Worm (Caenorhabditis elegans) whole organism, L4 larva: Measurements from ENCODE around the gene srg-34.
A peak's percentile ranks its signal among the peaks of the same experiment; 100 is the strongest.

Source experiments
- F37D6.2 ChIP-seq: sonication (generic microtip); optimal IDR thresholded peaks from 2 replicates; lab custom pipeline; 2016; ENCODE audit warnings: mild to moderate bottlenecking, missing genetic modification characterization, missing compliant biosample characterization
- Y105C5A.15 ChIP-seq: fragments of 200-800 bp; sonication (Bioruptor generic); IDR thresholded peaks from 2 replicates; pipeline ENCODE4 v1.3.6; 2022; ENCODE audit warnings: missing genetic modification characterization, missing compliant biosample characterization
- aly-2 ChIP-seq: sonication (generic microtip); optimal IDR thresholded peaks from 2 replicates; lab custom pipeline; 2018; ENCODE audit warnings: missing biosample characterization, missing genetic modification characterization
- attf-4 ChIP-seq: sonication (generic microtip); optimal IDR thresholded peaks from 3 replicates; lab custom pipeline; 2017; ENCODE audit warnings: missing biosample characterization, missing genetic modification characterization
- ceh-20 ChIP-seq: fragments of 200-800 bp; sonication (Bioruptor generic); IDR thresholded peaks from 2 replicates; pipeline ENCODE4 v1.3.6; 2022; ENCODE audit warnings: missing genetic modification reagents, missing genetic modification characterization, missing compliant biosample characterization
- ceh-28 ChIP-seq: fragments of 150-350 bp; optimal IDR thresholded peaks from 2 replicates; lab custom pipeline; 2014; ENCODE audit warnings: missing biosample characterization, missing genetic modification reagents, missing genetic modification characterization
- ceh-32 ChIP-seq: sonication (generic microtip); optimal IDR thresholded peaks from 2 replicates; lab custom pipeline; 2016; ENCODE audit warnings: mild to moderate bottlenecking, missing genetic modification characterization, missing compliant biosample characterization; ENCODE audit not compliant: poor library complexity
- ctbp-1 ChIP-seq: fragments of 200-800 bp; sonication (Bioruptor generic); IDR thresholded peaks from 2 replicates; pipeline ENCODE4 v1.3.6; 2022; ENCODE audit warnings: missing genetic modification reagents, missing genetic modification characterization, missing compliant biosample characterization
- daf-16 ChIP-seq, 3 experiments: sonication (generic microtip); optimal IDR thresholded peaks; 2 replicates each; lab custom pipeline; 2016 to 2017; ENCODE audit warnings: missing genetic modification characterization in 3 of 3, missing genetic modification reagents in 3 of 3, mild to moderate bottlenecking in 2 of 3, missing compliant biosample characterization in 2 of 3, missing biosample characterization in 1 of 3, moderate library complexity in 1 of 3
- dmd-8 ChIP-seq: fragments of 200-800 bp; sonication (Bioruptor generic); IDR thresholded peaks from 2 replicates; pipeline ENCODE4 v1.3.6; 2022; ENCODE audit warnings: missing genetic modification characterization, missing compliant biosample characterization
- dpl-1 ChIP-seq: fragments of 150-350 bp; optimal IDR thresholded peaks from 2 replicates; lab custom pipeline; 2014; ENCODE audit warnings: missing biosample characterization, missing genetic modification reagents, missing genetic modification characterization
- dve-1 ChIP-seq: sonication (generic microtip); optimal IDR thresholded peaks from 2 replicates; lab custom pipeline; 2017; ENCODE audit warnings: antibody characterized with exemption, mild to moderate bottlenecking, missing genetic modification characterization, missing compliant biosample characterization; ENCODE audit not compliant: insufficient read depth
- egl-27 ChIP-seq: sonication (generic microtip); optimal IDR thresholded peaks from 3 replicates; lab custom pipeline; 2017; ENCODE audit warnings: missing biosample characterization, missing genetic modification reagents, missing genetic modification characterization
- gei-8 ChIP-seq: fragments of 200-800 bp; sonication (Bioruptor generic); optimal IDR thresholded peaks from 2 replicates; lab custom pipeline; 2018; ENCODE audit warnings: mild to moderate bottlenecking, missing genetic modification characterization, missing compliant biosample characterization
- hlh-11 ChIP-seq: fragments of 200-800 bp; sonication (Bioruptor generic); optimal IDR thresholded peaks from 2 replicates; lab custom pipeline; 2018; ENCODE audit warnings: mild to moderate bottlenecking, missing genetic modification characterization, missing compliant biosample characterization
- hlh-30 ChIP-seq: sonication (generic microtip); optimal IDR thresholded peaks from 2 replicates; lab custom pipeline; 2017; ENCODE audit warnings: antibody characterized with exemption, mild to moderate bottlenecking, missing genetic modification characterization, missing compliant biosample characterization; ENCODE audit not compliant: insufficient read depth
- hmg-1.1 ChIP-seq: fragments of 200-800 bp; sonication (Bioruptor generic); IDR thresholded peaks from 2 replicates; pipeline ENCODE4 v1.3.6; 2022; ENCODE audit warnings: missing genetic modification reagents, missing genetic modification characterization, missing compliant biosample characterization
- jun-1 ChIP-seq: fragments of 150-350 bp; optimal IDR thresholded peaks from 2 replicates; lab custom pipeline; 2014; ENCODE audit warnings: missing biosample characterization, missing genetic modification reagents, missing genetic modification characterization
- lin-13 ChIP-seq: fragments of 150-350 bp; optimal IDR thresholded peaks from 2 replicates; lab custom pipeline; 2014; ENCODE audit warnings: missing biosample characterization, missing genetic modification reagents, missing genetic modification characterization
- mdl-1 ChIP-seq, 2 experiments: fragments of 150-350 bp in 1 of 2; sonication (generic microtip) in 1 of 2; optimal IDR thresholded peaks; 2 replicates each; lab custom pipeline; 2014 to 2017; ENCODE audit warnings: missing biosample characterization in 2 of 2, missing genetic modification characterization in 2 of 2
- mes-2 ChIP-seq: sonication (generic microtip); optimal IDR thresholded peaks from 2 replicates; lab custom pipeline; 2016; ENCODE audit warnings: missing genotype, mild to moderate bottlenecking, missing genetic modification characterization, missing compliant biosample characterization; ENCODE audit not compliant: poor library complexity, severe bottlenecking
- mxl-2 ChIP-seq: fragments of 200-800 bp; sonication (Bioruptor generic); conservative IDR thresholded peaks from 2 replicates; pipeline ENCODE4 v1.3.6; 2022; ENCODE audit warnings: missing genetic modification reagents, missing genetic modification characterization, missing compliant biosample characterization
- mxl-3 ChIP-seq: fragments of 200-800 bp; sonication (Bioruptor generic); optimal IDR thresholded peaks from 2 replicates; lab custom pipeline; 2018; ENCODE audit warnings: mild to moderate bottlenecking, missing genetic modification characterization, missing compliant biosample characterization
- nhr-102 ChIP-seq: sonication (generic microtip); optimal IDR thresholded peaks from 2 replicates; lab custom pipeline; 2016; ENCODE audit warnings: mild to moderate bottlenecking, missing genetic modification characterization, moderate library complexity, missing compliant biosample characterization
- nhr-111 ChIP-seq: fragments of 200-800 bp; sonication (Bioruptor generic); optimal IDR thresholded peaks from 2 replicates; lab custom pipeline; 2018; ENCODE audit warnings: mild to moderate bottlenecking, missing genetic modification characterization, missing compliant biosample characterization
- nhr-237 ChIP-seq: sonication (generic microtip); optimal IDR thresholded peaks from 2 replicates; lab custom pipeline; 2017; ENCODE audit warnings: missing biosample characterization, missing genetic modification characterization
- nhr-6 ChIP-seq: fragments of 150-350 bp; optimal IDR thresholded peaks from 2 replicates; lab custom pipeline; 2014; ENCODE audit warnings: missing biosample characterization, missing genetic modification characterization
- pha-4 ChIP-seq, 2 experiments: fragments of 150-350 bp in 1 of 2; fragments of 200-800 bp in 1 of 2; sonication (Bioruptor generic) in 1 of 2; IDR thresholded peaks in 1 of 2; optimal IDR thresholded peaks in 1 of 2; 2 replicates each; pipeline versions ENCODE4 v1.3.6 to Lab custom; 2014 to 2022; ENCODE audit warnings: missing genetic modification characterization in 2 of 2, missing genetic modification reagents in 2 of 2, missing biosample characterization in 1 of 2, missing compliant biosample characterization in 1 of 2
- pqm-1 ChIP-seq: sonication (generic microtip); optimal IDR thresholded peaks from 2 replicates; lab custom pipeline; 2017; ENCODE audit warnings: missing biosample characterization, missing genetic modification characterization
- spr-3 ChIP-seq: fragments of 200-800 bp; sonication (Bioruptor generic); optimal IDR thresholded peaks from 2 replicates; lab custom pipeline; 2018; ENCODE audit warnings: mild to moderate bottlenecking, missing genetic modification characterization, missing compliant biosample characterization
- tag-97 ChIP-seq: fragments of 200-800 bp; sonication (Bioruptor generic); IDR thresholded peaks from 2 replicates; pipeline ENCODE4 v1.3.6; 2022; ENCODE audit warnings: missing genetic modification characterization, missing compliant biosample characterization
- unc-130 ChIP-seq: sonication (generic microtip); optimal IDR thresholded peaks from 2 replicates; lab custom pipeline; 2016; ENCODE audit warnings: missing genetic modification reagents, missing genetic modification characterization, missing compliant biosample characterization
- unc-62 ChIP-seq, 3 experiments: fragments of 150-350 bp in 1 of 3; sonication (generic microtip); optimal IDR thresholded peaks in 2 of 3; peaks in 1 of 3; 1 replicate in 1 of 3; 2 replicates in 2 of 3; lab custom pipeline; 2014 to 2017; ENCODE audit warnings: missing biosample characterization in 3 of 3, missing genetic modification characterization in 3 of 3, missing genetic modification reagents in 3 of 3, missing genotype in 1 of 3
- zip-2 ChIP-seq: fragments of 150-350 bp; optimal IDR thresholded peaks from 2 replicates; lab custom pipeline; 2014; ENCODE audit warnings: missing biosample characterization, missing genetic modification characterization

Gene srg-34

DNA sequence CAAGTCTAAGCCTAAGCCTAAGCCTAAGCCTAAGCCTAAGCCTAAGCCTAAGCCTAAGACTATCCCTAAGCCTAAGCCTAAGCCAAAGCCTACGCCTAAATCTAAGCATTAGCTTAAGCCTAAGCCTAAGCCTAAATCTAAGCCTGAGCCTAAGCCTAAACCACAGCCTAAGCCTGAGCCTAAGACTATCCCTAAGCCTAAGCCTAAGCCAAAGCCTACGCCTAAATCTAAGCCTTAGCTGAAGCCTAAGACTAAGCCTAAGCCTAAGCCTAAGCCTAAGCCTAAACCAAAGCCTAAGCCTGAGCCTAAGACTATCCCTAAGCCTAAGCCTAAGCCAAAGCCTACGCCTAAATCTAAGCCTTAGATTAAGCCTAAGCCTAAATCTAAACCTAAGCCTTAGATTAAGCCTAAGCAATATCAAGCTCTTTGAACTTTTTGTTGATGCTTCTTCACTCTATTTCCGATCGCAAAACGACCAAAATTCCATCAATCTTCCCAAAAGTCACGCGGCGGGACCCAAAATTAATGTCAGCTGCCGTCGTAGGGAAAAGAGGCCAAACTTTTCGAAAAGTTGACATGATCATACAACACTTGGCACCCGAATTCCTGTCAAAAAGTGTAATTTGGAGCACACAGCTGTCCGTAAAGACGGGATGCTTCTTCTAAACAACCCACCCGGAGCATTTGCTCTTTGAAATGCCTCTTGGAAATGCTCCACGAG is 16.9 kb upstream of the srg-34 start (continued):
- no peak for TF ChIP-seq unc-130 (GFP tag; lab: Kevin White, UChicago)
- TF ChIP-seq mxl-3 = no peak
- no peak for TF ChIP-seq Y105C5A.15 (GFP tag; lab: Robert Waterston, UW)
- no peak for TF ChIP-seq lin-13
- no peak for TF ChIP-seq pha-4 (GFP tag; IDR thresholded peaks at IDR 0.05; lab: Robert Waterston, UW)
- no peak for TF ChIP-seq pha-4 (tag; optimal IDR thresholded peaks at IDR 0.05; lab: Kevin White, UChicago)
- no peak for TF ChIP-seq ceh-28 (tag; lab: Kevin White, UChicago)
- no peak for TF ChIP-seq attf-4
- TF ChIP-seq nhr-237 (tag; lab: Kevin White, UChicago) = no peak
- TF ChIP-seq ceh-20 (GFP tag; lab: Robert Waterston, UW) = 0 out of 2 replicates have a peak, but pooled peaks have one; percentile 13
- TF ChIP-seq dpl-1 (GFP tag; lab: Kevin White, UChicago) = no peak
- TF ChIP-seq pqm-1 (tag; lab: Kevin White, UChicago) = no peak
- no peak for TF ChIP-seq aly-2 (tag; lab: Kevin White, UChicago)
- TF ChIP-seq mxl-2 (GFP tag; lab: Robert Waterston, UW) = no peak
- TF ChIP-seq spr-3 (GFP tag; lab: Kevin White, UChicago) = no peak
- TF ChIP-seq jun-1 (tag; lab: Kevin White, UChicago) = no peak
- TF ChIP-seq F37D6.2 (tag; lab: Kevin White, UChicago) = no peak

DNA sequence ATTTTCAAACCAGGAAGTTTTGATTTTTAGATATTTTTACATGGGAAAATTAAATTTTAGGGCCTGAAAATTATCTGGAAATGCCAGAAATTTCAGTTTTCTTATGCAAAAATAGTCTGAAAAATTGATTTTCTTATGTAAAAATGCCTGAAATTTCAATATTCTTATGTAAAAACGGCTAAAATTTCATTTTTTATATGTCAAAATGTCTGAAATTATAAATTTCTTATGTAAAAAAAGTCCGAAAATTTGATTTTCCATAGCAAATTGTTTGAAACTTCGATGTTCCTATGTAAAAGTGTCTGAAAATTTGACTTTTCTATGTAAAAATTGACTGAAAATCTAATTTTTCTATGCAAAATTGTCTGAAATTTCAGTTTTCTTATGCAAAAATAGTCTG is 15.0 kb upstream of the srg-34 start, which contains the start of gene Y51A2D.13:
TSS of gene Y51A2D.13 (minus strand) at position 101 of the 400 bp plus-strand sequence.
- no peak for TF ChIP-seq dmd-8
- no peak for TF ChIP-seq nhr-111
- no peak for TF ChIP-seq mdl-1 (tag; optimal IDR thresholded peaks at IDR 0.05; lab: Kevin White, UChicago)
- no peak for TF ChIP-seq egl-27 (tag; lab: Kevin White, UChicago)
- TF ChIP-seq tag-97 (GFP tag; lab: Robert Waterston, UW) = no peak
- no peak for TF ChIP-seq hmg-1.1 (GFP tag; lab: Robert Waterston, UW)
- TF ChIP-seq zip-2 = no peak
- no peak for TF ChIP-seq attf-4
- TF ChIP-seq nhr-6 = no peak
- no peak for TF ChIP-seq mes-2
- no peak for TF ChIP-seq mxl-3
- TF ChIP-seq, all 104 proteins: peak for 0

DNA sequence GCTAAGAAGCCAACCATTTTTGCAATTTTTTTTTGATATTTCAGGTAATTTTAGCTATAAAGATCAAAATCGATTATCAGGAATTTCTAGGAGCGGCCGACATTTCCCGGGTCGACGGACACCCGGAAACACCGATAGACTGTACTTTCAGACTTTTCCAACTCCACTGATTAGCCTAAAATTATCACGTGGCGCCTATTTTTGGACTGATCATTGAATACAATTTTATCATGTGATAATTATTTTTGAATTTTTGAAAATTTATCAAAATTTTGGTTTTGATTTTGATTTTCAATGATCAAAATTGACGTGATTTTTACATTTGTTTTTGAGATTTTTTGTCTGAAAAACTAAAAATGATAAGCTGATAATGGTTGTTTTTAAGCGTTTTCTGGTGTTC is 13.6 kb upstream of the srg-34 start:
- TF ChIP-seq daf-16 (GFP tag; optimal IDR thresholded peaks at IDR 0.05; lab: Kevin White, UChicago) (no peak), daf-16 (tag; optimal IDR thresholded peaks at IDR 0.05; lab: Kevin White, UChicago) (peak; percentile 77), hmg-1.1 (GFP tag; lab: Robert Waterston, UW) (0 out of 2 replicates have a peak, but pooled peaks have one; percentile 9), ctbp-1 (GFP tag; lab: Robert Waterston, UW) (no peak), nhr-102 (tag; lab: Kevin White, UChicago) (peak; percentile 3), hlh-11 (tag; lab: Kevin White, UChicago) (peak; percentile 63), hlh-30 (tag; lab: Kevin White, UChicago) (peak; percentile 13), gei-8 (no peak), unc-62 (GFP tag; optimal IDR thresholded peaks at IDR 0.05 in 1 of 2; lab: Kevin White, UChicago) (peak in 1 of 2 experiments; percentile 77), unc-62 (tag; optimal IDR thresholded peaks at IDR 0.05; lab: Kevin White, UChicago) (no peak), ceh-32 (tag; lab: Kevin White, UChicago) (no peak), dve-1 (tag; lab: Kevin White, UChicago) (peak; percentile 77), pha-4 (GFP tag; IDR thresholded peaks at IDR 0.05; lab: Robert Waterston, UW) (no peak), pha-4 (tag; optimal IDR thresholded peaks at IDR 0.05; lab: Kevin White, UChicago) (no peak)
- TF ChIP-seq, all 104 proteins: peak for 7
